Worm (Caenorhabditis elegans) whole organism, L2 larva: ENCODE results near the gene dnj-18.

ENCODE experiments used
- C34F6.9 ChIP-seq: fragments of 150-350 bp; optimal IDR thresholded peaks from 2 replicates; lab custom pipeline; 2014; ENCODE audit warnings: missing biosample characterization, missing genetic modification characterization
- F13H6.1 ChIP-seq: sonication (generic microtip); optimal IDR thresholded peaks from 2 replicates; lab custom pipeline; 2016; ENCODE audit warnings: missing genetic modification characterization, missing compliant biosample characterization
- R02D3.7 ChIP-seq: fragments of 150-350 bp; optimal IDR thresholded peaks from 2 replicates; lab custom pipeline; 2014; ENCODE audit warnings: missing biosample characterization, missing genetic modification characterization
- Y55F3AM.14 ChIP-seq: fragments of 200-800 bp; sonication (Bioruptor generic); optimal IDR thresholded peaks from 2 replicates; lab custom pipeline; 2018; ENCODE audit warnings: mild to moderate bottlenecking, missing genetic modification characterization, missing compliant biosample characterization
- alr-1 ChIP-seq: fragments of 150-350 bp; optimal IDR thresholded peaks from 2 replicates; lab custom pipeline; 2014; ENCODE audit warnings: missing biosample characterization, missing genetic modification characterization
- aly-2 ChIP-seq: fragments of 150-350 bp; optimal IDR thresholded peaks from 2 replicates; lab custom pipeline; 2014; ENCODE audit warnings: missing biosample characterization, missing genetic modification characterization
- ama-1 ChIP-seq: fragments of 150-350 bp; optimal IDR thresholded peaks from 2 replicates; lab custom pipeline; 2018; ENCODE audit warnings: inconsistent platforms
- blmp-1 ChIP-seq: sonication (generic microtip); optimal IDR thresholded peaks from 2 replicates; lab custom pipeline; 2017; ENCODE audit warnings: missing genetic modification characterization, mild to moderate bottlenecking, missing compliant biosample characterization, antibody characterized with exemption, moderate library complexity; ENCODE audit not compliant: insufficient read depth
- ceh-16 ChIP-seq: fragments of 150-350 bp; optimal IDR thresholded peaks from 2 replicates; lab custom pipeline; 2014; ENCODE audit warnings: missing biosample characterization, missing genetic modification characterization
- ceh-82 ChIP-seq: fragments of 150-350 bp; optimal IDR thresholded peaks from 2 replicates; lab custom pipeline; 2014; ENCODE audit warnings: missing biosample characterization, missing genetic modification characterization
- crh-2 ChIP-seq: sonication (generic microtip); optimal IDR thresholded peaks from 2 replicates; lab custom pipeline; 2017; ENCODE audit warnings: missing biosample characterization, missing genetic modification characterization
- dmd-4 ChIP-seq: sonication (generic microtip); optimal IDR thresholded peaks from 2 replicates; lab custom pipeline; 2017; ENCODE audit warnings: missing biosample characterization, missing genetic modification characterization
- egl-27 ChIP-seq: sonication (generic microtip); optimal IDR thresholded peaks from 3 replicates; lab custom pipeline; 2017; ENCODE audit warnings: missing biosample characterization, missing genetic modification reagents, missing genetic modification characterization
- elt-1 ChIP-seq: fragments of 150-350 bp; optimal IDR thresholded peaks from 2 replicates; lab custom pipeline; 2014; ENCODE audit warnings: missing biosample characterization, missing genetic modification characterization
- elt-3 ChIP-seq: sonication (generic microtip); optimal IDR thresholded peaks from 2 replicates; lab custom pipeline; 2017; ENCODE audit warnings: missing biosample characterization, missing genetic modification characterization
- fos-1 ChIP-seq: fragments of 150-350 bp; optimal IDR thresholded peaks from 2 replicates; lab custom pipeline; 2014; ENCODE audit warnings: missing biosample characterization, missing genetic modification characterization
- gmeb-1 ChIP-seq: fragments of 150-350 bp; optimal IDR thresholded peaks from 2 replicates; lab custom pipeline; 2014; ENCODE audit warnings: missing biosample characterization, missing genetic modification characterization
- lin-11 ChIP-seq: fragments of 150-350 bp; sonication (generic microtip); optimal IDR thresholded peaks from 2 replicates; lab custom pipeline; 2014; ENCODE audit warnings: missing biosample characterization, missing genetic modification characterization, inconsistent platforms, mixed read lengths
- lin-13 ChIP-seq: fragments of 150-350 bp; optimal IDR thresholded peaks from 2 replicates; lab custom pipeline; 2014; ENCODE audit warnings: missing biosample characterization, missing genetic modification reagents, missing genetic modification characterization
- lin-39 ChIP-seq: fragments of 150-350 bp; optimal IDR thresholded peaks from 2 replicates; lab custom pipeline; 2014; ENCODE audit warnings: missing biosample characterization, missing genetic modification reagents, missing genetic modification characterization
- lsy-2 ChIP-seq, 2 experiments: fragments of 150-350 bp in 1 of 2; sonication (generic microtip) in 1 of 2; optimal IDR thresholded peaks; 2 replicates each; lab custom pipeline; 2014 to 2017; ENCODE audit warnings: missing biosample characterization in 2 of 2, missing genetic modification characterization in 2 of 2
- mab-5 ChIP-seq: fragments of 150-350 bp; optimal IDR thresholded peaks from 2 replicates; lab custom pipeline; 2014; ENCODE audit warnings: missing biosample characterization, missing genetic modification characterization
- mbf-1 ChIP-seq: sonication (generic microtip); optimal IDR thresholded peaks from 2 replicates; lab custom pipeline; 2017; ENCODE audit warnings: missing biosample characterization, missing genetic modification characterization
- mdl-1 ChIP-seq, 2 experiments: fragments of 150-350 bp in 1 of 2; sonication (generic microtip) in 1 of 2; optimal IDR thresholded peaks; 2 replicates each; lab custom pipeline; 2017; ENCODE audit warnings: missing biosample characterization in 2 of 2, missing genetic modification characterization in 2 of 2
- nhr-11 ChIP-seq: fragments of 150-350 bp; optimal IDR thresholded peaks from 2 replicates; lab custom pipeline; 2014; ENCODE audit warnings: missing biosample characterization, missing genetic modification characterization
- nhr-12 ChIP-seq: fragments of 150-350 bp; optimal IDR thresholded peaks from 2 replicates; lab custom pipeline; 2014; ENCODE audit warnings: missing biosample characterization, missing genetic modification characterization
- nhr-129 ChIP-seq: fragments of 150-350 bp; optimal IDR thresholded peaks from 2 replicates; lab custom pipeline; 2014; ENCODE audit warnings: missing biosample characterization, missing genetic modification characterization
- nhr-21 ChIP-seq: fragments of 150-350 bp; optimal IDR thresholded peaks from 2 replicates; lab custom pipeline; 2014; ENCODE audit warnings: missing biosample characterization, missing genetic modification characterization
- nhr-23 ChIP-seq: fragments of 150-350 bp; optimal IDR thresholded peaks from 2 replicates; lab custom pipeline; 2014; ENCODE audit warnings: missing biosample characterization, missing genetic modification reagents, missing genetic modification characterization
- nhr-237 ChIP-seq: fragments of 150-350 bp; optimal IDR thresholded peaks from 2 replicates; lab custom pipeline; 2014; ENCODE audit warnings: missing biosample characterization, missing genetic modification characterization
- nhr-25 ChIP-seq: fragments of 150-350 bp; sonication (generic microtip); optimal IDR thresholded peaks from 3 replicates; lab custom pipeline; 2014; ENCODE audit warnings: missing biosample characterization, missing genetic modification characterization
- nhr-6 ChIP-seq: fragments of 150-350 bp; optimal IDR thresholded peaks from 2 replicates; lab custom pipeline; 2014; ENCODE audit warnings: missing biosample characterization, missing genetic modification characterization
- nhr-77 ChIP-seq: fragments of 150-350 bp; optimal IDR thresholded peaks from 2 replicates; lab custom pipeline; 2014; ENCODE audit warnings: missing biosample characterization, missing genetic modification characterization
- peb-1 ChIP-seq: fragments of 150-350 bp; optimal IDR thresholded peaks from 2 replicates; lab custom pipeline; 2014; ENCODE audit warnings: missing biosample characterization, missing genetic modification characterization
- sem-4 ChIP-seq: fragments of 150-350 bp; optimal IDR thresholded peaks from 2 replicates; lab custom pipeline; 2014; ENCODE audit warnings: missing biosample characterization, missing genetic modification reagents, missing genetic modification characterization
- sma-3 ChIP-seq: sonication (generic microtip); optimal IDR thresholded peaks from 2 replicates; lab custom pipeline; 2016; ENCODE audit warnings: missing genetic modification reagents, missing genetic modification characterization, missing compliant biosample characterization
- sma-9 ChIP-seq, 2 experiments: fragments of 150-350 bp in 1 of 2; sonication (generic microtip) in 1 of 2; optimal IDR thresholded peaks; 2 replicates each; lab custom pipeline; 2014 to 2016; ENCODE audit warnings: missing genetic modification characterization in 2 of 2, mild to moderate bottlenecking in 1 of 2, missing biosample characterization in 1 of 2, missing compliant biosample characterization in 1 of 2, missing genetic modification reagents in 1 of 2, moderate library complexity in 1 of 2
- snpc-4 ChIP-seq: fragments of 150-350 bp; optimal IDR thresholded peaks from 2 replicates; lab custom pipeline; 2014; ENCODE audit warnings: missing biosample characterization, missing genetic modification characterization
- unc-39 ChIP-seq: fragments of 150-350 bp; optimal IDR thresholded peaks from 2 replicates; lab custom pipeline; 2014; ENCODE audit warnings: missing biosample characterization, missing genetic modification characterization
- unc-55 ChIP-seq: fragments of 150-350 bp; sonication (generic microtip); optimal IDR thresholded peaks from 3 replicates; lab custom pipeline; 2014; ENCODE audit warnings: missing biosample characterization, missing genetic modification reagents, missing genetic modification characterization
- unc-62 ChIP-seq: fragments of 150-350 bp; optimal IDR thresholded peaks from 2 replicates; lab custom pipeline; 2014; ENCODE audit warnings: missing biosample characterization, missing genetic modification reagents, missing genetic modification characterization
- zag-1 ChIP-seq: fragments of 150-350 bp; optimal IDR thresholded peaks from 2 replicates; lab custom pipeline; 2014; ENCODE audit warnings: missing biosample characterization, missing genetic modification characterization
- ztf-1 ChIP-seq: fragments of 200-800 bp; sonication (Bioruptor generic); conservative IDR thresholded peaks from 2 replicates; pipeline ENCODE4 v1.3.6; 2022; ENCODE audit warnings: missing genetic modification characterization, missing compliant biosample characterization
- ztf-11 ChIP-seq: sonication (generic microtip); optimal IDR thresholded peaks from 2 replicates; lab custom pipeline; 2017; ENCODE audit warnings: missing biosample characterization, missing genetic modification characterization
- ztf-4 ChIP-seq: fragments of 150-350 bp; optimal IDR thresholded peaks from 2 replicates; lab custom pipeline; 2014; ENCODE audit warnings: missing biosample characterization, missing genetic modification characterization

dnj-18 gene

ce11 chrIII:4688965-4689364 is 9.0 kb upstream of the dnj-18 start, which contains the start of gene ppat-1:
ppat-1 (plus strand) TSS chrIII:4689280.
- TF ChIP-seq ceh-16 (tag; lab: Kevin White, UChicago) = no peak
- TF ChIP-seq lsy-2 (tag; optimal IDR thresholded peaks at IDR 0.05; lab: Kevin White, UChicago) = no peak
- no peak for TF ChIP-seq C34F6.9 (tag; lab: Kevin White, UChicago)
- no peak for TF ChIP-seq ztf-1 (GFP tag; lab: Robert Waterston, UW)
- TF ChIP-seq fos-1 (tag; lab: Kevin White, UChicago) = peak; percentile 10
- TF ChIP-seq lin-39 (tag; lab: Kevin White, UChicago) = no peak

ce11 chrIII:4689595-4689994 is 8.3 kb upstream of the dnj-18 start:
- TF ChIP-seq nhr-21 (tag; lab: Kevin White, UChicago) = peak; percentile 76
- peak; percentile 48 for TF ChIP-seq lin-11 (tag; lab: Kevin White, UChicago)
- TF ChIP-seq fos-1 (tag; lab: Kevin White, UChicago) = peak; percentile 89
- peak; percentile 76 for TF ChIP-seq sma-3
- TF ChIP-seq ceh-16 (tag; lab: Kevin White, UChicago) = no peak
- peak; percentile 85 for TF ChIP-seq sma-9 (GFP tag; optimal IDR thresholded peaks at IDR 0.05; lab: Kevin White, UChicago)
- no peak for TF ChIP-seq sma-9 (tag; optimal IDR thresholded peaks at IDR 0.05; lab: Kevin White, UChicago)
- peak; percentile 48 for TF ChIP-seq nhr-6
- peak; percentile 70 for TF ChIP-seq lin-13
- TF ChIP-seq mdl-1 (tag; optimal IDR thresholded peaks at IDR 0.05; lab: Kevin White, UChicago) = peak in 1 of 2 experiments; percentile 70
- peak; percentile 32 for TF ChIP-seq nhr-11 (tag; lab: Kevin White, UChicago)
- peak; percentile 54 to 79 for TF ChIP-seq lsy-2 (tag; optimal IDR thresholded peaks at IDR 0.05; lab: Kevin White, UChicago)
- peak; percentile 74 for TF ChIP-seq ztf-4 (tag; lab: Kevin White, UChicago)
- TF ChIP-seq dmd-4 (tag; lab: Kevin White, UChicago) = no peak
- TF ChIP-seq unc-39 (tag; lab: Kevin White, UChicago) = no peak
- TF ChIP-seq sem-4 (tag; lab: Kevin White, UChicago) = peak; percentile 50
- TF ChIP-seq gmeb-1 = peak; percentile 74
- TF ChIP-seq Y55F3AM.14 = peak; percentile 78
- peak; percentile 77 for TF ChIP-seq egl-27 (tag; lab: Kevin White, UChicago)
- no peak for TF ChIP-seq ztf-11 (tag; lab: Kevin White, UChicago)
- peak; percentile 68 for TF ChIP-seq C34F6.9 (tag; lab: Kevin White, UChicago)
- peak; percentile 90 for TF ChIP-seq crh-2 (tag; lab: Kevin White, UChicago)
- TF ChIP-seq ama-1 (lab: Kevin White, UChicago) = no peak
- no peak for TF ChIP-seq aly-2 (tag; lab: Kevin White, UChicago)
- peak; percentile 66 for TF ChIP-seq F13H6.1 (tag; lab: Kevin White, UChicago)
- no peak for TF ChIP-seq mbf-1 (tag; lab: Kevin White, UChicago)
- TF ChIP-seq nhr-129 (tag; lab: Kevin White, UChicago) = peak; percentile 96
- TF ChIP-seq, all 48 proteins: peak for 19

- peak; percentile 21 for TF ChIP-seq nhr-21 (tag; lab: Kevin White, UChicago)
- TF ChIP-seq peb-1 = no peak
- TF ChIP-seq nhr-25 (tag; lab: Kevin White, UChicago) = peak; percentile 60
- TF ChIP-seq lin-39 (tag; lab: Kevin White, UChicago) = no peak
- TF ChIP-seq nhr-12 (tag; lab: Kevin White, UChicago) = no peak
- no peak for TF ChIP-seq snpc-4
- peak; percentile 70 for TF ChIP-seq fos-1 (tag; lab: Kevin White, UChicago)
- TF ChIP-seq ztf-1 (GFP tag; lab: Robert Waterston, UW) = no peak
- no peak for TF ChIP-seq ceh-82 (tag; lab: Kevin White, UChicago)
- TF ChIP-seq ztf-11 (tag; lab: Kevin White, UChicago) = no peak
- no peak for TF ChIP-seq ama-1 (lab: Kevin White, UChicago)
- TF ChIP-seq lin-11 (tag; lab: Kevin White, UChicago) = peak; percentile 28
- TF ChIP-seq nhr-6 = no peak
- TF ChIP-seq nhr-23 (tag; lab: Kevin White, UChicago) = no peak
- TF ChIP-seq mbf-1 (tag; lab: Kevin White, UChicago) = no peak
- no peak for TF ChIP-seq zag-1 (tag; lab: Kevin White, UChicago)
- TF ChIP-seq unc-55 = peak; percentile 77
- TF ChIP-seq mab-5 = no peak
- no peak for TF ChIP-seq dmd-4 (tag; lab: Kevin White, UChicago)
- no peak for TF ChIP-seq aly-2 (tag; lab: Kevin White, UChicago)
- TF ChIP-seq lin-13 = peak; percentile 29
- no peak for TF ChIP-seq unc-62 (GFP tag; lab: Kevin White, UChicago)
- TF ChIP-seq elt-1 = no peak
- no peak for TF ChIP-seq mdl-1 (tag; optimal IDR thresholded peaks at IDR 0.05; lab: Kevin White, UChicago)
- TF ChIP-seq blmp-1 (tag; lab: Kevin White, UChicago) = peak; percentile 37
- TF ChIP-seq F13H6.1 (tag; lab: Kevin White, UChicago) = peak; percentile 50
- TF ChIP-seq alr-1 (tag; lab: Kevin White, UChicago) = no peak
- peak; percentile 10 for TF ChIP-seq sem-4 (tag; lab: Kevin White, UChicago)
- TF ChIP-seq egl-27 (tag; lab: Kevin White, UChicago) = no peak
- peak; percentile 52 for TF ChIP-seq sma-9 (GFP tag; optimal IDR thresholded peaks at IDR 0.05; lab: Kevin White, UChicago)
- TF ChIP-seq sma-9 (tag; optimal IDR thresholded peaks at IDR 0.05; lab: Kevin White, UChicago) = no peak
- peak; percentile 60 for TF ChIP-seq crh-2 (tag; lab: Kevin White, UChicago)
- no peak for TF ChIP-seq nhr-237
- no peak for TF ChIP-seq R02D3.7 (tag; lab: Kevin White, UChicago)
- TF ChIP-seq ztf-4 (tag; lab: Kevin White, UChicago) = no peak
- TF ChIP-seq elt-3 = no peak
- TF ChIP-seq ceh-16 (tag; lab: Kevin White, UChicago) = no peak
- TF ChIP-seq nhr-77 (tag; lab: Kevin White, UChicago) = no peak
- TF ChIP-seq nhr-11 (tag; lab: Kevin White, UChicago) = no peak
- peak; percentile 9 to 87 for TF ChIP-seq lsy-2 (tag; optimal IDR thresholded peaks at IDR 0.05; lab: Kevin White, UChicago)
- peak; percentile 79 for TF ChIP-seq nhr-129 (tag; lab: Kevin White, UChicago)
Observed at ce11 chrIII:4693281-4693680, 4.6 kb upstream of the dnj-18 start, which contains the start of gene nifk-1. nifk-1 (minus strand) TSS chrIII:4693307.
